ENCODE assay signal across 1 fruit fly cellular context in genomic region chr3L:7726285-7726684, dm6.
TF ChIP-seq lines count a peak whose summit lies in the region.

CG7457 (minus strand) TSS chr3L:7726473.

TF ChIP-seq in whole organism, embryonic, 481 proteins besides CTCF, POLR2A, EP300 and RAD21 (continued from another document):
- TF ChIP-seq hbn (GFP tag; IDR thresholded peaks at IDR 0.05; lab: Robert Waterston, UW; ENCODE audit: partially characterized antibody) (peak; percentile 93), cato (GFP tag; optimal IDR thresholded peaks at IDR 0.05; lab: Kevin White, UChicago; ENCODE audit: borderline replicate concordance) (no peak), gem (tag; optimal IDR thresholded peaks at IDR 0.05; lab: Kevin White, UChicago) (no peak), CG12391 (tag; optimal IDR thresholded peaks at IDR 0.05; lab: Kevin White, UChicago) (no peak), Ssrp (tag; optimal IDR thresholded peaks at IDR 0.05; lab: Kevin White, UChicago) (no peak), TFAM (GFP tag; optimal IDR thresholded peaks at IDR 0.05; lab: Kevin White, UChicago) (no peak), Doc2 (GFP tag; IDR thresholded peaks at IDR 0.05; lab: Robert Waterston, UW) (no peak), CG30431 (GFP tag; optimal IDR thresholded peaks at IDR 0.05; lab: Kevin White, UChicago) (no peak), CG15479 (GFP tag; optimal IDR thresholded peaks at IDR 0.05; lab: Kevin White, UChicago) (no peak), tap (tag; optimal IDR thresholded peaks at IDR 0.05; lab: Kevin White, UChicago) (no peak), CG14441 (GFP tag; IDR thresholded peaks at IDR 0.05; lab: Robert Waterston, UW) (no peak), Dll (GFP tag; IDR thresholded peaks at IDR 0.05; lab: Robert Waterston, UW; ENCODE audit: partially characterized antibody) (peak; percentile 92), wek (GFP tag; optimal IDR thresholded peaks at IDR 0.05; lab: Kevin White, UChicago) (no peak), sob (GFP tag; IDR thresholded peaks at IDR 0.05; lab: Robert Waterston, UW) (no peak), amos (GFP tag; IDR thresholded peaks at IDR 0.05; lab: Robert Waterston, UW; ENCODE audit: partially characterized antibody) (peak; percentile 96), CG3995 (GFP tag; optimal IDR thresholded peaks at IDR 0.05; lab: Kevin White, UChicago) (no peak), Hmx (GFP tag; optimal IDR thresholded peaks at IDR 0.05; lab: Kevin White, UChicago) (no peak), MESR4 (GFP tag; optimal IDR thresholded peaks at IDR 0.05; lab: Kevin White, UChicago) (peak; percentile 44), CG17802 (tag; optimal IDR thresholded peaks at IDR 0.05; lab: Kevin White, UChicago) (no peak), fru (optimal IDR thresholded peaks at IDR 0.05; lab: Kevin White, UChicago) (no peak), Trl (optimal IDR thresholded peaks at IDR 0.05; lab: Kevin White, UChicago) (no peak), Trl (GFP tag; optimal IDR thresholded peaks at IDR 0.05; lab: Kevin White, UChicago) (no peak), chm (GFP tag; IDR thresholded peaks at IDR 0.05; lab: Robert Waterston, UW) (no peak), Ravus (GFP tag; IDR thresholded peaks at IDR 0.05; lab: Robert Waterston, UW) (no peak), CG15514 (GFP tag; optimal IDR thresholded peaks at IDR 0.05; lab: Kevin White, UChicago) (peak; percentile 15), lola (GFP tag; optimal IDR thresholded peaks at IDR 0.05; lab: Kevin White, UChicago) (no peak), pan (optimal IDR thresholded peaks at IDR 0.05; lab: Kevin White, UChicago) (no peak), pan (GFP tag; optimal IDR thresholded peaks at IDR 0.05 in 1 of 2, IDR thresholded peaks at IDR 0.05 in 1 of 2) (no peak), fd64A (GFP tag; optimal IDR thresholded peaks at IDR 0.05; lab: Kevin White, UChicago) (no peak), CG3847 (GFP tag; IDR thresholded peaks at IDR 0.05; lab: Robert Waterston, UW) (no peak), Mrtf (GFP tag; IDR thresholded peaks at IDR 0.05; lab: Robert Waterston, UW) (no peak), crp (GFP tag; optimal IDR thresholded peaks at IDR 0.05; lab: Kevin White, UChicago) (peak in 1 of 2 experiments; percentile 23), CG5245 (GFP tag; optimal IDR thresholded peaks at IDR 0.05; lab: Kevin White, UChicago) (no peak), NC2β (GFP tag; optimal IDR thresholded peaks at IDR 0.05; lab: Kevin White, UChicago) (no peak), br (optimal IDR thresholded peaks at IDR 0.05; lab: Kevin White, UChicago) (no peak), CG11093 (GFP tag; IDR thresholded peaks at IDR 0.05; lab: Robert Waterston, UW) (no peak), Hey (tag; optimal IDR thresholded peaks at IDR 0.05; lab: Kevin White, UChicago) (no peak), eve (GFP tag; optimal IDR thresholded peaks at IDR 0.05; lab: Kevin White, UChicago) (no peak), salm (tag; optimal IDR thresholded peaks at IDR 0.05; lab: Kevin White, UChicago) (no peak), unpg (GFP tag; optimal IDR thresholded peaks at IDR 0.05; lab: Kevin White, UChicago) (no peak), CG10366 (GFP tag; IDR thresholded peaks at IDR 0.05; lab: Robert Waterston, UW) (no peak), MBD-R2 (GFP tag; IDR thresholded peaks at IDR 0.05; lab: Robert Waterston, UW) (peak; percentile 85), CG15073 (GFP tag; optimal IDR thresholded peaks at IDR 0.05; lab: Kevin White, UChicago) (no peak), PHDP (tag; optimal IDR thresholded peaks at IDR 0.05; lab: Kevin White, UChicago) (no peak), bbx (GFP tag; IDR thresholded peaks at IDR 0.05; lab: Robert Waterston, UW; ENCODE audit: partially characterized antibody) (peak; percentile 95), twi (tag; optimal IDR thresholded peaks at IDR 0.05; lab: Kevin White, UChicago) (no peak), Hsf (GFP tag; optimal IDR thresholded peaks at IDR 0.05; lab: Kevin White, UChicago) (no peak), CG6689 (GFP tag; IDR thresholded peaks at IDR 0.05; lab: Robert Waterston, UW) (no peak), CG1602 (GFP tag; optimal IDR thresholded peaks at IDR 0.05; lab: Kevin White, UChicago) (no peak), row (GFP tag; IDR thresholded peaks at IDR 0.05; lab: Robert Waterston, UW) (peak; percentile 44; the same call in 2 of the 3 replicates), gro (GFP tag; optimal IDR thresholded peaks at IDR 0.05; lab: Kevin White, UChicago) (no peak), tin (GFP tag; optimal IDR thresholded peaks at IDR 0.05; lab: Kevin White, UChicago) (no peak), ham (GFP tag; IDR thresholded peaks at IDR 0.05; lab: Robert Waterston, UW) (no peak), gsb (GFP tag; IDR thresholded peaks at IDR 0.05; lab: Robert Waterston, UW) (no peak), CG6175 (GFP tag; IDR thresholded peaks at IDR 0.05; lab: Robert Waterston, UW) (no peak), Lim3 (GFP tag; IDR thresholded peaks at IDR 0.05; lab: Robert Waterston, UW) (no peak), CG10959 (GFP tag; IDR thresholded peaks at IDR 0.05; lab: Robert Waterston, UW) (no peak), Dad (GFP tag; optimal IDR thresholded peaks at IDR 0.05; lab: Kevin White, UChicago) (no peak), Abd-B (GFP tag; optimal IDR thresholded peaks at IDR 0.05; lab: Kevin White, UChicago) (no peak), CG4617 (GFP tag; optimal IDR thresholded peaks at IDR 0.05; lab: Kevin White, UChicago; ENCODE audit: borderline replicate concordance) (peak; percentile 36), sr (GFP tag; IDR thresholded peaks at IDR 0.05; lab: Robert Waterston, UW) (no peak), CG4854 (GFP tag; optimal IDR thresholded peaks at IDR 0.05; lab: Kevin White, UChicago) (no peak), CG17829 (tag; optimal IDR thresholded peaks at IDR 0.05; lab: Kevin White, UChicago) (no peak), kni (GFP tag; optimal IDR thresholded peaks at IDR 0.05; lab: Kevin White, UChicago) (no peak), CG12071 (GFP tag; optimal IDR thresholded peaks at IDR 0.05; lab: Kevin White, UChicago) (no peak), hb (GFP tag; IDR thresholded peaks at IDR 0.05; lab: Robert Waterston, UW; ENCODE audit: partially characterized antibody) (peak; percentile 90), fd96Cb (tag; optimal IDR thresholded peaks at IDR 0.05; lab: Kevin White, UChicago) (no peak), Med (GFP tag; lab: Kevin White, UChicago) (no peak), otp (GFP tag; IDR thresholded peaks at IDR 0.05; lab: Robert Waterston, UW) (no peak), CG4424 (GFP tag; optimal IDR thresholded peaks at IDR 0.05; lab: Kevin White, UChicago) (no peak), pfk (GFP tag; optimal IDR thresholded peaks at IDR 0.05; lab: Kevin White, UChicago) (no peak), CG8359 (GFP tag; optimal IDR thresholded peaks at IDR 0.05; lab: Kevin White, UChicago; ENCODE audit: borderline replicate concordance) (no peak), dimm (GFP tag; IDR thresholded peaks at IDR 0.05; lab: Robert Waterston, UW) (no peak), abd-A (tag; optimal IDR thresholded peaks at IDR 0.05; lab: Kevin White, UChicago) (no peak), klu (GFP tag; IDR thresholded peaks at IDR 0.05; lab: Robert Waterston, UW) (no peak), CG3065 (GFP tag; optimal IDR thresholded peaks at IDR 0.05; lab: Kevin White, UChicago) (no peak), Fer1 (GFP tag; optimal IDR thresholded peaks at IDR 0.05; lab: Kevin White, UChicago) (no peak), CG4707 (GFP tag; optimal IDR thresholded peaks at IDR 0.05; lab: Kevin White, UChicago) (no peak), aop (GFP tag; IDR thresholded peaks at IDR 0.05; lab: Robert Waterston, UW) (no peak), CG3838 (GFP tag; optimal IDR thresholded peaks at IDR 0.05; lab: Kevin White, UChicago) (no peak), ase (GFP tag; IDR thresholded peaks at IDR 0.05; lab: Robert Waterston, UW) (no peak), CG17328 (GFP tag; IDR thresholded peaks at IDR 0.05; lab: Robert Waterston, UW) (0 out of 2 replicates have a peak, but pooled peaks have one; percentile 14), CG13775 (GFP tag; optimal IDR thresholded peaks at IDR 0.05; lab: Kevin White, UChicago) (no peak), Usf (GFP tag; optimal IDR thresholded peaks at IDR 0.05; lab: Kevin White, UChicago) (no peak), stwl (tag; optimal IDR thresholded peaks at IDR 0.05; lab: Kevin White, UChicago) (peak; percentile 95), CG12744 (GFP tag; optimal IDR thresholded peaks at IDR 0.05; lab: Kevin White, UChicago) (no peak), ssp (GFP tag; IDR thresholded peaks at IDR 0.05; lab: Robert Waterston, UW) (no peak), run (tag; optimal IDR thresholded peaks at IDR 0.05; lab: Kevin White, UChicago) (no peak), sens-2 (GFP tag; IDR thresholded peaks at IDR 0.05; lab: Robert Waterston, UW) (no peak), CG2889 (GFP tag; IDR thresholded peaks at IDR 0.05; lab: Robert Waterston, UW) (no peak), CG16813 (GFP tag; IDR thresholded peaks at IDR 0.05; lab: Robert Waterston, UW; ENCODE audit: partially characterized antibody) (peak; percentile 95), CG17359 (tag; optimal IDR thresholded peaks at IDR 0.05; lab: Kevin White, UChicago) (no peak), grn (GFP tag; optimal IDR thresholded peaks at IDR 0.05; lab: Kevin White, UChicago) (no peak), CG12236 (GFP tag; optimal IDR thresholded peaks at IDR 0.05; lab: Kevin White, UChicago) (no peak), CG10565 (GFP tag; optimal IDR thresholded peaks at IDR 0.05; lab: Kevin White, UChicago) (no peak), CG1792 (GFP tag; optimal IDR thresholded peaks at IDR 0.05; lab: Kevin White, UChicago) (no peak), Hmr (GFP tag; optimal IDR thresholded peaks at IDR 0.05; lab: Kevin White, UChicago) (peak; percentile 5), CG12104 (GFP tag; optimal IDR thresholded peaks at IDR 0.05; lab: Kevin White, UChicago) (no peak), Nf-YA (GFP tag; IDR thresholded peaks at IDR 0.05; lab: Robert Waterston, UW) (no peak), mam (GFP tag; optimal IDR thresholded peaks at IDR 0.05; lab: Kevin White, UChicago) (no peak), CG43689 (GFP tag; IDR thresholded peaks at IDR 0.05; lab: Robert Waterston, UW) (no peak), sim (GFP tag; IDR thresholded peaks at IDR 0.05; lab: Robert Waterston, UW) (no peak), p53 (GFP tag; optimal IDR thresholded peaks at IDR 0.05; lab: Kevin White, UChicago) (no peak), Dip2 (GFP tag; IDR thresholded peaks at IDR 0.05; lab: Robert Waterston, UW) (no peak), CG5953 (GFP tag; IDR thresholded peaks at IDR 0.05; lab: Robert Waterston, UW) (no peak), Bdp1 (GFP tag; optimal IDR thresholded peaks at IDR 0.05; lab: Kevin White, UChicago) (no peak), shn (GFP tag; optimal IDR thresholded peaks at IDR 0.05; lab: Kevin White, UChicago) (no peak), sd (tag; optimal IDR thresholded peaks at IDR 0.05; lab: Kevin White, UChicago) (peak; percentile 73), CG2116 (GFP tag; optimal IDR thresholded peaks at IDR 0.05; lab: Kevin White, UChicago) (peak; percentile 59), CG10147 (GFP tag; optimal IDR thresholded peaks at IDR 0.05; lab: Kevin White, UChicago) (no peak), CG42726 (GFP tag; IDR thresholded peaks at IDR 0.05; lab: Robert Waterston, UW; ENCODE audit: partially characterized antibody) (peak; percentile 82; the same call in 1 of the 2 replicates), CG8290 (GFP tag; optimal IDR thresholded peaks at IDR 0.05; lab: Kevin White, UChicago) (peak; percentile 5), CG8290 (tag; optimal IDR thresholded peaks at IDR 0.05; lab: Kevin White, UChicago) (peak; percentile 28 to 75), CG2129 (GFP tag; IDR thresholded peaks at IDR 0.05; lab: Robert Waterston, UW; ENCODE audit: partially characterized antibody) (peak; percentile 81; the same call in 1 of the 2 replicates), CG7987 (GFP tag; optimal IDR thresholded peaks at IDR 0.05; lab: Kevin White, UChicago) (no peak), CG34376 (GFP tag; optimal IDR thresholded peaks at IDR 0.05; lab: Kevin White, UChicago) (no peak), CG16779 (GFP tag; IDR thresholded peaks at IDR 0.05; lab: Robert Waterston, UW) (no peak), lab (GFP tag; optimal IDR thresholded peaks at IDR 0.05; lab: Kevin White, UChicago) (no peak), CG33557 (GFP tag; optimal IDR thresholded peaks at IDR 0.05; lab: Kevin White, UChicago) (no peak), Dbx (GFP tag; IDR thresholded peaks at IDR 0.05; lab: Robert Waterston, UW) (no peak), caup (GFP tag; optimal IDR thresholded peaks at IDR 0.05; lab: Kevin White, UChicago; ENCODE audit: severe bottlenecking) (no peak), bab2 (GFP tag; optimal IDR thresholded peaks at IDR 0.05; lab: Kevin White, UChicago) (no peak), onecut (GFP tag; IDR thresholded peaks at IDR 0.05; lab: Robert Waterston, UW) (no peak), dmrt99B (tag; optimal IDR thresholded peaks at IDR 0.05; lab: Kevin White, UChicago) (no peak), CG1529 (GFP tag; optimal IDR thresholded peaks at IDR 0.05; lab: Kevin White, UChicago) (no peak), Opbp (GFP tag; IDR thresholded peaks at IDR 0.05; lab: Robert Waterston, UW; ENCODE audit: partially characterized antibody) (peak; percentile 97), chif (GFP tag; optimal IDR thresholded peaks at IDR 0.05; lab: Kevin White, UChicago) (no peak), Drgx (GFP tag; IDR thresholded peaks at IDR 0.05; lab: Robert Waterston, UW) (no peak), gt (GFP tag; IDR thresholded peaks at IDR 0.05; lab: Robert Waterston, UW) (no peak), Myb (GFP tag; optimal IDR thresholded peaks at IDR 0.05; lab: Kevin White, UChicago) (peak; percentile 69), jumu (GFP tag; optimal IDR thresholded peaks at IDR 0.05; lab: Kevin White, UChicago) (no peak), CG1832 (GFP tag; optimal IDR thresholded peaks at IDR 0.05; lab: Kevin White, UChicago) (no peak), mirr (GFP tag; optimal IDR thresholded peaks at IDR 0.05; lab: Kevin White, UChicago) (no peak), slp2 (GFP tag; optimal IDR thresholded peaks at IDR 0.05; lab: Kevin White, UChicago) (no peak), CG15269 (tag; optimal IDR thresholded peaks at IDR 0.05; lab: Kevin White, UChicago) (no peak)
TF ChIP-seq in whole organism, embryonic: peak in this region for 63.
